Fruit fly (Drosophila melanogaster) whole organism, wandering third instar larva: ENCODE data around the gene Pgls.

Experiments
- CrebA ChIP-seq: fragments of 200-800 bp; sonication (Bioruptor generic); optimal IDR thresholded peaks from 2 replicates; lab custom pipeline; 2016; ENCODE audit warnings: missing biosample characterization, mild to moderate bottlenecking, missing genetic modification characterization, borderline replicate concordance
- Myc ChIP-seq: fragments of >200 bp; optimal IDR thresholded peaks from 2 replicates; lab custom pipeline; 2017
- OdsH ChIP-seq: fragments of 200-800 bp; sonication (Bioruptor generic); optimal IDR thresholded peaks from 2 replicates; lab custom pipeline; 2016; ENCODE audit warnings: missing biosample characterization, mild to moderate bottlenecking, missing genetic modification characterization
- Vsx2 ChIP-seq: fragments of 200-300, 225-300 bp; sonication (Bioruptor generic); optimal IDR thresholded peaks from 2 replicates; lab custom pipeline; 2018; ENCODE audit warnings: missing biosample characterization, missing genetic modification characterization; ENCODE audit not compliant: partially characterized antibody
- br ChIP-seq: fragments of 200-800 bp; sonication (Bioruptor generic); optimal IDR thresholded peaks from 2 replicates; lab custom pipeline; 2016; ENCODE audit warnings: missing biosample characterization, missing genetic modification characterization
- dl ChIP-seq, 2 experiments: fragments of 175-275, 200-275 bp in 1 of 2; fragments of 200-275 bp in 1 of 2; sonication (Bioruptor generic); optimal IDR thresholded peaks; lab custom pipeline; 2018; ENCODE audit warnings: mild to moderate bottlenecking in 2 of 2, missing biosample characterization in 2 of 2, missing genetic modification characterization in 2 of 2, moderate library complexity in 2 of 2; ENCODE audit not compliant: partially characterized antibody in 2 of 2, insufficient read depth in 1 of 2
- dsf ChIP-seq: sonication (Bioruptor generic); optimal IDR thresholded peaks from 2 replicates; lab custom pipeline; 2016; ENCODE audit warnings: missing biosample characterization, missing genetic modification characterization, borderline replicate concordance
- lola ChIP-seq: fragments of >200 bp; optimal IDR thresholded peaks from 2 replicates; lab custom pipeline; 2017; ENCODE audit warnings: missing biosample characterization, missing genetic modification characterization
- pan ChIP-seq: fragments of >200 bp; optimal IDR thresholded peaks from 2 replicates; lab custom pipeline; 2017
- psq ChIP-seq: fragments of 200-800 bp; sonication (Bioruptor generic); optimal IDR thresholded peaks from 3 replicates; lab custom pipeline; 2017; ENCODE audit warnings: missing biosample characterization, mild to moderate bottlenecking, missing genetic modification characterization, moderate library complexity
- usp ChIP-seq: fragments of >200 bp; optimal IDR thresholded peaks from 2 replicates; lab custom pipeline; 2017; ENCODE audit warnings: missing biosample characterization, missing genetic modification characterization

- no peak for TF ChIP-seq usp (GFP tag; lab: Kevin White, UChicago)
- TF ChIP-seq Myc (lab: Kevin White, UChicago) = no peak
- peak; percentile 21 for TF ChIP-seq br (GFP tag; lab: Kevin White, UChicago)
- no peak for TF ChIP-seq pan
- no peak for TF ChIP-seq OdsH (GFP tag; lab: Kevin White, UChicago)
- no peak for TF ChIP-seq Vsx2 (GFP tag; lab: Kevin White, UChicago)
- no peak for TF ChIP-seq psq (GFP tag; lab: Kevin White, UChicago)
- no peak for TF ChIP-seq dsf (GFP tag; lab: Kevin White, UChicago)
- TF ChIP-seq CrebA (GFP tag; lab: Kevin White, UChicago) = no peak
- no peak for TF ChIP-seq lola (GFP tag; lab: Kevin White, UChicago)
- no peak for TF ChIP-seq dl (GFP tag; optimal IDR thresholded peaks at IDR 0.05; lab: Kevin White, UChicago; ENCODE audit: insufficient read depth in 1 of 2, partially characterized antibody in 2 of 2)
Measured at dm6 chrX:10886418-10886817, 39.2 kb downstream of the Pgls start.
